Worm (Caenorhabditis elegans): ENCODE data around the gene kle-2.

DNA sequence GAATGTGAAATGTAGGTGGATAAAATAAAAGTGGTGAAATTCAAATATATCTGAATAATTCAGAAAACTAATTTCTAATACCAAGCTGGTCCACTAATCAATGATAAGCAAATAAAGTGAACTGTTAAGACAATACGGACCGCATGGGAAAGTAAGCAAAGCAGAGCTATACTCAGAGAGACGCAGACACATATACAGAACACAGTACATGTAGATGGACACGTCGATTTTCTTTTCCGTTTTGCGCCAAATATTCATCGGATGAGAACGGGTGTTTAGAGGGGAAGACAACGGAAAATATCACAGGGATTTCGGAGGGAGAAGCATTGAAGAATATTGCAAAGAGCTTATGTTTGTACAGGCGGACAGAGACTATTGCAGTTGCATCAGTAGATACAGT lies 15.5 kb upstream of the kle-2 start:
- TF ChIP-seq flh-1 (GFP tag; optimal IDR thresholded peaks at IDR 0.05) (no peak), zip-8 (tag; optimal IDR thresholded peaks at IDR 0.05) (no peak), lin-32 (GFP tag; optimal IDR thresholded peaks at IDR 0.05) (no peak), ces-1 (GFP tag; optimal IDR thresholded peaks at IDR 0.05) (no peak)

Data from whole organism, mixed stage, embryonic.